Worm (Caenorhabditis elegans): ENCODE data around the gene F36H9.10.

- no peak for TF ChIP-seq pag-3 (tag; optimal IDR thresholded peaks at IDR 0.05; ENCODE audit: borderline replicate concordance)
- TF ChIP-seq pha-4 (tag; optimal IDR thresholded peaks at IDR 0.05) = no peak
Observed at ce11 chrV:1797900-1798299, at the start of gene F36H9.10.

Data from whole organism, late embryonic.